Worm (Caenorhabditis elegans): ENCODE results near the gene hcp-1.

The hcp-1 gene

ce11 chrV:6557035-6557434 is 37.0 kb upstream of the hcp-1 start, which contains the start of gene spp-27:
spp-27 (minus strand) TSS chrV:6557135.
- TF ChIP-seq chd-7 (tag; optimal IDR thresholded peaks at IDR 0.05) (no peak), madf-6 (GFP tag; IDR thresholded peaks at IDR 0.05) (no peak), hmg-1.2 (GFP tag; IDR thresholded peaks at IDR 0.05) (no peak), rpc-1 (optimal IDR thresholded peaks at IDR 0.05) (no peak), rpc-1 (tag; optimal IDR thresholded peaks at IDR 0.05) (no peak), ceh-91 (GFP tag; IDR thresholded peaks at IDR 0.05) (no peak), D2030.7 (GFP tag; IDR thresholded peaks at IDR 0.05) (no peak)

ce11 chrV:6558103-6558502 is 35.9 kb upstream of the hcp-1 start, which contains the start of gene spp-20:
spp-20 (minus strand) TSS chrV:6558203.
- TF ChIP-seq nfyb-1 (GFP tag; IDR thresholded peaks at IDR 0.05) = no peak
- no peak for TF ChIP-seq aptf-3 (GFP tag; IDR thresholded peaks at IDR 0.05)
- TF ChIP-seq lin-40 (tag; optimal IDR thresholded peaks at IDR 0.05) = no peak
- no peak for TF ChIP-seq Y53F4B.3 (GFP tag; IDR thresholded peaks at IDR 0.05)
- no peak for TF ChIP-seq efl-1 (GFP tag; optimal IDR thresholded peaks at IDR 0.05)
- TF ChIP-seq madf-3 (GFP tag; IDR thresholded peaks at IDR 0.05) = no peak
- TF ChIP-seq dpl-1 (GFP tag; optimal IDR thresholded peaks at IDR 0.05) = no peak
- TF ChIP-seq T26A5.8 (tag; optimal IDR thresholded peaks at IDR 0.05) = no peak
- TF ChIP-seq mes-4 (tag; optimal IDR thresholded peaks at IDR 0.05) = no peak
- no peak for TF ChIP-seq egl-44 (GFP tag; IDR thresholded peaks at IDR 0.05)
- no peak for TF ChIP-seq hlh-26 (GFP tag; conservative IDR thresholded peaks at IDR 0.05)
- no peak for TF ChIP-seq F57A8.1 (GFP tag; optimal IDR thresholded peaks at IDR 0.05)
- TF ChIP-seq chd-7 (tag; optimal IDR thresholded peaks at IDR 0.05) = no peak
- no peak for TF ChIP-seq pha-4 (tag; optimal IDR thresholded peaks at IDR 0.05)
- TF ChIP-seq rpc-1 (optimal IDR thresholded peaks at IDR 0.05) = no peak
- no peak for TF ChIP-seq rpc-1 (tag; optimal IDR thresholded peaks at IDR 0.05)
- no peak for TF ChIP-seq sdz-38 (tag; optimal IDR thresholded peaks at IDR 0.05)
- no peak for TF ChIP-seq attf-3 (GFP tag; conservative IDR thresholded peaks at IDR 0.05)
- no peak for TF ChIP-seq zim-3 (tag; optimal IDR thresholded peaks at IDR 0.05)
- no peak for TF ChIP-seq B0035.1 (tag; optimal IDR thresholded peaks at IDR 0.05)

ce11 chrV:6559105-6559504 is 34.9 kb upstream of the hcp-1 start, which contains the start of gene spp-26:
spp-26 (minus strand) TSS chrV:6559205.
- TF ChIP-seq F57C9.4 (tag; optimal IDR thresholded peaks at IDR 0.05) (no peak), ztf-3 (GFP tag; optimal IDR thresholded peaks at IDR 0.05) (no peak)

ce11 chrV:6559585-6559984 is 34.4 kb upstream of the hcp-1 start:
- TF ChIP-seq xnd-1 (tag; optimal IDR thresholded peaks at IDR 0.05) (peak; percentile 1), snpc-3.4 (tag; optimal IDR thresholded peaks at IDR 0.05) (peak; percentile 40), Y95B8A.8 (GFP tag; IDR thresholded peaks at IDR 0.05) (0 out of 2 replicates have a peak, but pooled peaks have one; percentile 37), ekl-4 (GFP tag; IDR thresholded peaks at IDR 0.05) (peak; percentile 64), dpl-1 (GFP tag; optimal IDR thresholded peaks at IDR 0.05) (no peak), die-1 (tag; optimal IDR thresholded peaks at IDR 0.05) (peak; percentile 89), T07F8.4 (tag; optimal IDR thresholded peaks at IDR 0.05) (peak; percentile 69), F33H1.4 (GFP tag; IDR thresholded peaks at IDR 0.05) (peak; percentile 43; the same call in 1 of the 2 replicates), ztf-6 (GFP tag; IDR thresholded peaks at IDR 0.05) (no peak), rpc-1 (optimal IDR thresholded peaks at IDR 0.05) (peak; percentile 86), rpc-1 (tag; optimal IDR thresholded peaks at IDR 0.05) (peak; percentile 92), madf-3 (GFP tag; IDR thresholded peaks at IDR 0.05) (no peak), aptf-2 (GFP tag; conservative IDR thresholded peaks at IDR 0.05) (no peak), F23B12.7 (tag; optimal IDR thresholded peaks at IDR 0.05; ENCODE audit: insufficient read depth) (peak; percentile 57), ama-1 (optimal IDR thresholded peaks at IDR 0.05) (no peak), ama-1 (GFP tag; optimal IDR thresholded peaks at IDR 0.05) (peak; percentile 56 to 87), lsl-1 (GFP tag; optimal IDR thresholded peaks at IDR 0.05) (peak; percentile 43), nfya-1 (tag; optimal IDR thresholded peaks at IDR 0.05; ENCODE audit: borderline replicate concordance, insufficient read depth) (no peak), ztf-18 (tag; optimal IDR thresholded peaks at IDR 0.05) (peak; percentile 67), athp-1 (tag; optimal IDR thresholded peaks at IDR 0.05) (peak; percentile 74), cebp-1 (GFP tag; IDR thresholded peaks at IDR 0.05) (0 out of 2 replicates have a peak, but pooled peaks have one; percentile 45), cebp-1 (tag; optimal IDR thresholded peaks at IDR 0.05) (no peak), Y56A3A.18 (GFP tag; IDR thresholded peaks at IDR 0.05) (0 out of 2 replicates have a peak, but pooled peaks have one; percentile 24), mxl-1 (tag; optimal IDR thresholded peaks at IDR 0.05) (peak; percentile 52)
